Worm (Caenorhabditis elegans): Measurements from ENCODE around the gene unc-53.

DNA sequence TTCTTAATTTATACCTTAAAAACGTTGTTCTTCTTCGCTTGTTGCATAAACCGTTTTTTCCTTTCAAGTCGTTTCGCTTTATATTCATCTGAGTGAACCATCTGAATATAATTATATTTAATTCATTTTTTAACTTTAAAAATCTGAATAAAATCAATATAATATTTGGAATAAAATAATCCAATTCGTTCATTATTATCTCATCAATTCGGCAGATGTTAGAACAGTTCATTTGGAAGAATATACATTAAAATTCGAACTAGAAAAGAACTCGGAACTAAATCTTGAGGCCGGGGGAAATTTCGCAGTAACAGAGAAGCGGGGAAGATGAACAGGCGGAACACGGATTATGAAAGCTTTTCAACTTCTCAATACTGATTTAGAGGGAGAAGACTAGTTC lies 40.3 kb downstream of the unc-53 start, which contains the start of gene F33A8.4:
- TF ChIP-seq R02D3.7 (tag; optimal IDR thresholded peaks at IDR 0.05): no peak
- no peak for TF ChIP-seq Y55F3AM.14 (GFP tag; optimal IDR thresholded peaks at IDR 0.05)
- TF ChIP-seq lin-13 (GFP tag; optimal IDR thresholded peaks at IDR 0.05): no peak
- TF ChIP-seq F13H6.1 (tag; optimal IDR thresholded peaks at IDR 0.05): no peak
- TF ChIP-seq ztf-4 (tag; optimal IDR thresholded peaks at IDR 0.05): no peak
- no peak for TF ChIP-seq unc-55 (GFP tag; optimal IDR thresholded peaks at IDR 0.05)
- no peak for TF ChIP-seq lin-39 (tag; optimal IDR thresholded peaks at IDR 0.05)
- no peak for TF ChIP-seq crh-2 (tag; optimal IDR thresholded peaks at IDR 0.05)
